Worm (Caenorhabditis elegans): ENCODE results near the gene nspc-15.

The nspc-15 gene

ce11 chrX:12320737-12321136 is 39.8 kb upstream of the nspc-15 start, which contains the start of gene ceh-40:
Gene ceh-40, minus strand, starts transcription at chrX:12320777.
- TF ChIP-seq elt-3 (tag; optimal IDR thresholded peaks at IDR 0.05) = no peak
- TF ChIP-seq fkh-10 (GFP tag; optimal IDR thresholded peaks at IDR 0.05) = no peak
- no peak for TF ChIP-seq egl-27 (tag; optimal IDR thresholded peaks at IDR 0.05)
- no peak for TF ChIP-seq jun-1 (tag; optimal IDR thresholded peaks at IDR 0.05)
- no peak for TF ChIP-seq aly-2 (tag; optimal IDR thresholded peaks at IDR 0.05)

- TF ChIP-seq mdl-1 (tag; optimal IDR thresholded peaks at IDR 0.05) (no peak), pqm-1 (tag; optimal IDR thresholded peaks at IDR 0.05) (no peak), jun-1 (tag; optimal IDR thresholded peaks at IDR 0.05) (no peak), ama-1 (optimal IDR thresholded peaks at IDR 0.05) (no peak), mml-1 (tag; optimal IDR thresholded peaks at IDR 0.05) (no peak), lin-39 (tag; optimal IDR thresholded peaks at IDR 0.05) (no peak), aly-2 (tag; optimal IDR thresholded peaks at IDR 0.05) (no peak), nhr-77 (tag; optimal IDR thresholded peaks at IDR 0.05) (no peak), nhr-67 (tag; optimal IDR thresholded peaks at IDR 0.05) (no peak), elt-3 (tag; optimal IDR thresholded peaks at IDR 0.05) (no peak)
These were observed 39.2 kb upstream of the nspc-15 start, which contains the start of gene F17A2.13 for ce11 chrX:12321357-12321756. Gene F17A2.13, plus strand, starts transcription at chrX:12321657.

ce11 chrX:12323439-12323838 is 37.1 kb upstream of the nspc-15 start, which contains the start of gene srd-40:
Gene srd-40, plus strand, starts transcription at chrX:12323739.
- no peak for TF ChIP-seq nhr-28 (tag; optimal IDR thresholded peaks at IDR 0.05)
- no peak for TF ChIP-seq elt-3 (tag; optimal IDR thresholded peaks at IDR 0.05)
- no peak for TF ChIP-seq lsy-12 (tag; optimal IDR thresholded peaks at IDR 0.05)
- TF ChIP-seq ama-1 (optimal IDR thresholded peaks at IDR 0.05) = no peak
- TF ChIP-seq fkh-10 (GFP tag; optimal IDR thresholded peaks at IDR 0.05) = no peak
- no peak for TF ChIP-seq jun-1 (tag; optimal IDR thresholded peaks at IDR 0.05)
- TF ChIP-seq snpc-4 (tag; optimal IDR thresholded peaks at IDR 0.05) = no peak
- no peak for TF ChIP-seq ceh-28 (tag; optimal IDR thresholded peaks at IDR 0.05)
- no peak for TF ChIP-seq ztf-4 (tag; optimal IDR thresholded peaks at IDR 0.05)
- no peak for TF ChIP-seq ceh-82 (tag; optimal IDR thresholded peaks at IDR 0.05)
- TF ChIP-seq sea-2 (GFP tag; optimal IDR thresholded peaks at IDR 0.05) = no peak
- TF ChIP-seq nhr-11 (tag; optimal IDR thresholded peaks at IDR 0.05) = no peak
- TF ChIP-seq ceh-16 (tag; optimal IDR thresholded peaks at IDR 0.05) = no peak
- TF ChIP-seq ceh-9 (tag; optimal IDR thresholded peaks at IDR 0.05) = no peak
- no peak for TF ChIP-seq ztf-11 (tag; optimal IDR thresholded peaks at IDR 0.05)
- TF ChIP-seq ZK546.5 (tag; optimal IDR thresholded peaks at IDR 0.05) = no peak
- no peak for TF ChIP-seq elt-2 (tag; optimal IDR thresholded peaks at IDR 0.05)
- TF ChIP-seq fkh-2 (tag; optimal IDR thresholded peaks at IDR 0.05) = no peak
- TF ChIP-seq unc-39 (tag; optimal IDR thresholded peaks at IDR 0.05) = no peak

ce11 chrX:12326424-12326823 is 34.1 kb upstream of the nspc-15 start, which contains the start of gene srd-41:
Gene srd-41, plus strand, starts transcription at chrX:12326724.
- TF ChIP-seq lin-39 (tag; optimal IDR thresholded peaks at IDR 0.05) (no peak), skn-1 (tag; optimal IDR thresholded peaks at IDR 0.05) (no peak), elt-3 (tag; optimal IDR thresholded peaks at IDR 0.05) (no peak), nhr-23 (tag; optimal IDR thresholded peaks at IDR 0.05) (no peak), ceh-16 (tag; optimal IDR thresholded peaks at IDR 0.05) (no peak), fkh-2 (tag; optimal IDR thresholded peaks at IDR 0.05) (no peak)

ce11 chrX:12328676-12329075 is 31.9 kb upstream of the nspc-15 start, which contains the start of gene srd-45:
Gene srd-45, plus strand, starts transcription at chrX:12328976.
- TF ChIP-seq jun-1 (tag; optimal IDR thresholded peaks at IDR 0.05) = no peak

- TF ChIP-seq sea-2 (GFP tag; optimal IDR thresholded peaks at IDR 0.05) (no peak), ztf-4 (tag; optimal IDR thresholded peaks at IDR 0.05) (no peak), egl-27 (tag; optimal IDR thresholded peaks at IDR 0.05) (no peak), pha-4 (tag; optimal IDR thresholded peaks at IDR 0.05) (no peak), ama-1 (optimal IDR thresholded peaks at IDR 0.05) (no peak), jun-1 (tag; optimal IDR thresholded peaks at IDR 0.05) (no peak), unc-39 (tag; optimal IDR thresholded peaks at IDR 0.05) (no peak), ceh-9 (tag; optimal IDR thresholded peaks at IDR 0.05) (no peak), mml-1 (tag; optimal IDR thresholded peaks at IDR 0.05) (no peak), nhr-67 (tag; optimal IDR thresholded peaks at IDR 0.05) (no peak), nhr-11 (tag; optimal IDR thresholded peaks at IDR 0.05) (no peak), zag-1 (tag; optimal IDR thresholded peaks at IDR 0.05) (no peak), ztf-11 (tag; optimal IDR thresholded peaks at IDR 0.05) (no peak), nhr-77 (tag; optimal IDR thresholded peaks at IDR 0.05) (no peak), ceh-16 (tag; optimal IDR thresholded peaks at IDR 0.05) (no peak), nfya-1 (tag; optimal IDR thresholded peaks at IDR 0.05; ENCODE audit: insufficient read depth) (no peak), pqm-1 (tag; optimal IDR thresholded peaks at IDR 0.05) (no peak), fkh-10 (GFP tag; optimal IDR thresholded peaks at IDR 0.05) (no peak)
These were observed 28.7 kb upstream of the nspc-15 start, which contains the start of gene srd-46 for ce11 chrX:12331795-12332194. Gene srd-46, plus strand, starts transcription at chrX:12332095.

Data from whole organism, L3 larva.